Worm (Caenorhabditis elegans): ENCODE measurements around the gene mlc-5.

Gene mlc-5

DNA sequence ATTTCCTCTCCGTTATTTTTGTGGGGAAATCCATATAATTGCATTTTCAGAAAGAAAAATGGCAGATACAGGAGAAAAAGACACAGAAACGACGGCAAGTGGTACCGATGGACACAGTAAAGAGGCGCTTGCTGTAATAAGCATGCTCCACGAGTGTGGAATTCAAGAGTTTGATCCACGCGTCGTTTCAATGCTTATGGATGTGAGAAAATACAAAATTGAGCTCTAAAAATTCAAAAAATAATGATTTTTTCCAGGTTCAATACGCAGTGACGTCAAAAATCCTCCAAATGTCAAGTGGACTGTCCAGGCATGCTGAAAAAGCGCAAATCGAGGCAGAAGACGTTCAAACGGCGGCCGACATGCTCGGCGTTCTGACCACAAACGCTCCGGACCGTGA, 1.1 kb downstream of the mlc-5 start, which contains the start of gene taf-9:
Gene taf-9, plus strand, starts transcription at position 51 of the 400 bp plus-strand sequence.
- TF ChIP-seq mls-2 (tag; optimal IDR thresholded peaks at IDR 0.05): no peak
- TF ChIP-seq bed-3 (GFP tag; optimal IDR thresholded peaks at IDR 0.05): no peak
- no peak for TF ChIP-seq elt-3 (tag; optimal IDR thresholded peaks at IDR 0.05)
- no peak for TF ChIP-seq lin-13 (tag; optimal IDR thresholded peaks at IDR 0.05)
- no peak for TF ChIP-seq ceh-83 (GFP tag; optimal IDR thresholded peaks at IDR 0.05)
- TF ChIP-seq ces-1 (GFP tag; optimal IDR thresholded peaks at IDR 0.05): no peak
- TF ChIP-seq nhr-76 (tag; optimal IDR thresholded peaks at IDR 0.05): no peak
- no peak for TF ChIP-seq pha-4 (tag; optimal IDR thresholded peaks at IDR 0.05)
- no peak for TF ChIP-seq ceh-43 (GFP tag; optimal IDR thresholded peaks at IDR 0.05)
- TF ChIP-seq mep-1 (tag; optimal IDR thresholded peaks at IDR 0.05): no peak
- no peak for TF ChIP-seq lsy-2 (tag; optimal IDR thresholded peaks at IDR 0.05)
- TF ChIP-seq nhr-237 (tag; optimal IDR thresholded peaks at IDR 0.05): no peak
- no peak for TF ChIP-seq lin-32 (GFP tag; optimal IDR thresholded peaks at IDR 0.05)
- TF ChIP-seq blmp-1 (tag; optimal IDR thresholded peaks at IDR 0.05): no peak
- no peak for TF ChIP-seq zip-8 (tag; optimal IDR thresholded peaks at IDR 0.05)

- no peak for TF ChIP-seq bed-3 (GFP tag; optimal IDR thresholded peaks at IDR 0.05)
These were observed 2.7 kb downstream of the mlc-5 start for ce11 chrIII:13625650-13626430.

DNA sequence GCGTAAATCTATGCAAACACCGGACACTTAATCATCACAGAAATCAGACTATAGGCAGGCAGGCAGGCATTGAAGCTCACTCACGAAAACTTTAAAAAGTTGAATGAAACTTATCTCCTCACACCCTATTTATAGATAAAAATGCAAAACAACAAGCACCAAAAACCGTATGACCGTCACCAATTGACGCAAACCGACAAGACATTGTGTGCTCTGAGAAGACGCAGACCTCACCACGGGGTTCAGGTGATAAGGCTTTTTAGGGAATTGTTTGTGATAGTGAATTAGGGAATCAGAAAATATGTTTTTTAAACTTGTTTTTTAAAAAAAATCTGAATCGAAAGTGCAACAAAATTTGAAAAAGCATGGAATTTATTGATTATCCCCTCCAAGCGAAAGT, 3.6 kb downstream of the mlc-5 start, which contains the start of gene T12D8.5:
Gene T12D8.5, minus strand, starts transcription at position 95 of the 400 bp plus-strand sequence.
- TF ChIP-seq ceh-43 (GFP tag; optimal IDR thresholded peaks at IDR 0.05) (no peak), nhr-76 (tag; optimal IDR thresholded peaks at IDR 0.05) (no peak), unc-62 (GFP tag; optimal IDR thresholded peaks at IDR 0.05) (no peak), sem-2 (GFP tag; optimal IDR thresholded peaks at IDR 0.05) (no peak)

DNA sequence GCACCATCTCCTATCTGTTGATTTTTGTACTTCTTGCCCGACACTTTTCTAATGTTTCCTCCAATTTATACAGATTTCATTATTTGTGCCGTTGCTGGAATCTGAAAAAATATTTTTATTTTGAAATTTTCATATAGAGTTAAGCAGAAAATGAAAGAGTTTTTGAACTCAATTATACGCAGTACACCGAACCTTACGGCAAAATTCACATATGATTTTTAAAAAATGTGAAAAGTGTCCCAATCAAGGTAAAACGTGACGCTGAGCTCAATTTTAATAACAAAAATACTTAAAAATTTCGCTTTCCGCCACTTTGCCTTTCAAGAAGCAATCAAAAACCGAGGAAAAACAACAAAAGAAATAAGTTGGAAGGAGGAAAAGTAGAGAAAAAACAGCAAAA, 7.6 kb downstream of the mlc-5 start, which contains the start of gene arrd-17:
Gene arrd-17, minus strand, starts transcription at position 101 of the 400 bp plus-strand sequence.
- TF ChIP-seq drap-1 (GFP tag; optimal IDR thresholded peaks at IDR 0.05) (no peak), unc-62 (GFP tag; optimal IDR thresholded peaks at IDR 0.05) (no peak), hlh-1 (tag; optimal IDR thresholded peaks at IDR 0.05) (no peak), elt-3 (tag; optimal IDR thresholded peaks at IDR 0.05) (no peak), nhr-237 (tag; optimal IDR thresholded peaks at IDR 0.05) (no peak), unc-39 (tag; optimal IDR thresholded peaks at IDR 0.05) (no peak), unc-120 (tag; optimal IDR thresholded peaks at IDR 0.05; ENCODE audit: poor library complexity, severe bottlenecking) (no peak), lin-13 (tag; optimal IDR thresholded peaks at IDR 0.05) (no peak), ztf-11 (tag; optimal IDR thresholded peaks at IDR 0.05) (no peak), ceh-43 (GFP tag; optimal IDR thresholded peaks at IDR 0.05) (no peak)

- no peak for TF ChIP-seq ceh-39 (tag; optimal IDR thresholded peaks at IDR 0.05)
- no peak for TF ChIP-seq mep-1 (tag; optimal IDR thresholded peaks at IDR 0.05)
- TF ChIP-seq unc-62 (GFP tag; optimal IDR thresholded peaks at IDR 0.05): no peak
- TF ChIP-seq tbx-8 (GFP tag; optimal IDR thresholded peaks at IDR 0.05): no peak
- no peak for TF ChIP-seq zip-8 (tag; optimal IDR thresholded peaks at IDR 0.05)
- TF ChIP-seq ces-1 (GFP tag; optimal IDR thresholded peaks at IDR 0.05): peak; percentile 38
These were observed 10.7 kb downstream of the mlc-5 start for ce11 chrIII:13633826-13634225.

ce11 chrIII:13635235-13635634, 12.1 kb downstream of the mlc-5 start:
- TF ChIP-seq ceh-43 (GFP tag; optimal IDR thresholded peaks at IDR 0.05) (no peak), hlh-1 (tag; optimal IDR thresholded peaks at IDR 0.05) (peak; percentile 71), unc-62 (GFP tag; optimal IDR thresholded peaks at IDR 0.05) (peak; percentile 23), nhr-2 (tag; optimal IDR thresholded peaks at IDR 0.05) (no peak), lin-32 (GFP tag; optimal IDR thresholded peaks at IDR 0.05) (no peak), elt-1 (tag; optimal IDR thresholded peaks at IDR 0.05; ENCODE audit: borderline replicate concordance, insufficient read depth) (no peak), nhr-12 (tag; optimal IDR thresholded peaks at IDR 0.05) (no peak), unc-120 (tag; optimal IDR thresholded peaks at IDR 0.05; ENCODE audit: poor library complexity, severe bottlenecking) (no peak), mls-2 (tag; optimal IDR thresholded peaks at IDR 0.05) (no peak), lsy-2 (tag; optimal IDR thresholded peaks at IDR 0.05) (no peak)

All from whole organism, mixed stage, embryonic.